Worm (Caenorhabditis elegans) whole organism, L2 larva: ENCODE results near the gene F53F1.6.

Source experiments
- ZK546.5 ChIP-seq: sonication (generic microtip); optimal IDR thresholded peaks from 2 replicates; lab custom pipeline; 2017; ENCODE audit warnings: missing biosample characterization, missing genetic modification characterization
- aly-2 ChIP-seq: fragments of 150-350 bp; optimal IDR thresholded peaks from 2 replicates; lab custom pipeline; 2014; ENCODE audit warnings: missing biosample characterization, missing genetic modification characterization
- nhr-12 ChIP-seq: fragments of 150-350 bp; optimal IDR thresholded peaks from 2 replicates; lab custom pipeline; 2014; ENCODE audit warnings: missing biosample characterization, missing genetic modification characterization
- skn-1 ChIP-seq: sonication (generic microtip); optimal IDR thresholded peaks from 2 replicates; lab custom pipeline; 2017; ENCODE audit warnings: missing biosample characterization, missing genetic modification characterization
- snpc-4 ChIP-seq: fragments of 150-350 bp; optimal IDR thresholded peaks from 2 replicates; lab custom pipeline; 2014; ENCODE audit warnings: missing biosample characterization, missing genetic modification characterization
- zag-1 ChIP-seq: fragments of 150-350 bp; optimal IDR thresholded peaks from 2 replicates; lab custom pipeline; 2014; ENCODE audit warnings: missing biosample characterization, missing genetic modification characterization

ce11 chrV:13388961-13389360 lies 28.5 kb downstream of the F53F1.6 start:
- TF ChIP-seq nhr-12 (tag; lab: Kevin White, UChicago) = no peak
- TF ChIP-seq snpc-4 = no peak
- TF ChIP-seq aly-2 = no peak
- no peak for TF ChIP-seq zag-1 (tag; lab: Kevin White, UChicago)
- TF ChIP-seq skn-1 (tag; lab: Kevin White, UChicago) = no peak
- TF ChIP-seq ZK546.5 = no peak
